Worm (Caenorhabditis elegans): ENCODE measurements around the gene tomm-40.

DNA sequence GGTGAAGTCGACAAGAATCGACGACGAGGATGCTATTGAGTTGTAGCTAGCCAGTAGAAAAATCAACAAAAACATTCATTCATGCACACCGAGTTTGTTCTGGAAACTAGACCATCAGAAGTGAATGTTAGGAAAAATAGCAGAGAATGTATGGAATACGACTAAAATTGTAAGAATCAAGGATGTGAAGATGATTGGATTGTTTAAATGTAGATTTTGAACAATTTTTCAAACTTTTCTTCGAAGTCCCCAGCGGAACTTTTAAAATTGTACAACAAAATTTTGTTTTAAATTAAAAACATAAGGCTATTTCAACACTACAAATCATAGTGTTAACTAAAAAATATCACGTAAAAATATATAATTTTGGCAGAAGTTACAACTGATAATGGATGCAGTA lies 9.3 kb upstream of the tomm-40 start, which contains the start of gene C18E9.7:
- TF ChIP-seq unc-55 (GFP tag; optimal IDR thresholded peaks at IDR 0.05): no peak
- no peak for TF ChIP-seq nhr-237 (tag; optimal IDR thresholded peaks at IDR 0.05)
- TF ChIP-seq nhr-25 (tag; optimal IDR thresholded peaks at IDR 0.05): no peak

All from whole organism, L2 larva.